Worm (Caenorhabditis elegans): ENCODE data around the gene F56A11.6.

- TF ChIP-seq mdl-1 (tag; optimal IDR thresholded peaks at IDR 0.05) (no peak), ama-1 (optimal IDR thresholded peaks at IDR 0.05) (no peak)
Measured at ce11 chrIV:604817-605216, 22.8 kb upstream of the F56A11.6 start.
